Worm (Caenorhabditis elegans): ENCODE measurements around the gene ooc-5.

- no peak for TF ChIP-seq elt-3 (tag; optimal IDR thresholded peaks at IDR 0.05)
- no peak for TF ChIP-seq sptf-1 (tag; optimal IDR thresholded peaks at IDR 0.05)
- no peak for TF ChIP-seq ztf-11 (tag; optimal IDR thresholded peaks at IDR 0.05)
- no peak for TF ChIP-seq unc-39 (tag; optimal IDR thresholded peaks at IDR 0.05)
- TF ChIP-seq lin-13 (tag; optimal IDR thresholded peaks at IDR 0.05): no peak
- TF ChIP-seq unc-62 (GFP tag; optimal IDR thresholded peaks at IDR 0.05): no peak
- no peak for TF ChIP-seq nhr-28 (tag; optimal IDR thresholded peaks at IDR 0.05)
- TF ChIP-seq hlh-1 (tag; optimal IDR thresholded peaks at IDR 0.05): no peak
- no peak for TF ChIP-seq elt-1 (tag; optimal IDR thresholded peaks at IDR 0.05; ENCODE audit: borderline replicate concordance, insufficient read depth)
- no peak for TF ChIP-seq nhr-2 (tag; optimal IDR thresholded peaks at IDR 0.05)
- TF ChIP-seq nhr-76 (tag; optimal IDR thresholded peaks at IDR 0.05): no peak
- TF ChIP-seq snpc-4 (tag; optimal IDR thresholded peaks at IDR 0.05): no peak
Observed at ce11 chrII:8982683-8983082, 10.3 kb upstream of the ooc-5 start, which contains the start of gene C18E9.7.

Data from whole organism, mixed stage, embryonic.